Worm (Caenorhabditis elegans) whole organism, L3 larva: ENCODE measurements around the gene srh-222.
A peak's percentile ranks its signal among the peaks of the same experiment; 100 is the strongest.

Experiments
- R02D3.7 ChIP-seq: fragments of 150-350 bp; optimal IDR thresholded peaks from 2 replicates; lab custom pipeline; 2014; ENCODE audit warnings: missing biosample characterization, missing genetic modification characterization
- aly-2 ChIP-seq: fragments of 150-350 bp; optimal IDR thresholded peaks from 2 replicates; lab custom pipeline; 2014; ENCODE audit warnings: missing biosample characterization, missing genetic modification characterization
- ceh-82 ChIP-seq: fragments of 150-350 bp; optimal IDR thresholded peaks from 2 replicates; lab custom pipeline; 2014; ENCODE audit warnings: missing biosample characterization, missing genetic modification characterization
- daf-12 ChIP-seq: fragments of 150-350 bp; optimal IDR thresholded peaks from 2 replicates; lab custom pipeline; 2014; ENCODE audit warnings: missing biosample characterization, missing genetic modification reagents, missing genetic modification characterization
- egl-27 ChIP-seq: sonication (generic microtip); optimal IDR thresholded peaks from 4 replicates; lab custom pipeline; 2017; ENCODE audit warnings: missing biosample characterization, missing genetic modification reagents, missing genetic modification characterization
- egl-5 ChIP-seq: fragments of 150-350 bp; optimal IDR thresholded peaks from 2 replicates; lab custom pipeline; 2017; ENCODE audit warnings: missing biosample characterization, missing genetic modification reagents, missing genetic modification characterization, inconsistent platforms
- elt-2 ChIP-seq: sonication (generic microtip); optimal IDR thresholded peaks from 2 replicates; lab custom pipeline; 2016; ENCODE audit warnings: missing genetic modification reagents, mild to moderate bottlenecking, missing genetic modification characterization, missing compliant biosample characterization
- eor-1 ChIP-seq, 2 experiments: fragments of 150-350 bp; optimal IDR thresholded peaks; 2 replicates each; lab custom pipeline; 2014 to 2018; ENCODE audit warnings: missing biosample characterization in 2 of 2, missing genetic modification characterization in 2 of 2
- fkh-2 ChIP-seq: fragments of 150-350 bp; optimal IDR thresholded peaks from 2 replicates; lab custom pipeline; 2014; ENCODE audit warnings: missing biosample characterization, missing genetic modification reagents, missing genetic modification characterization
- fos-1 ChIP-seq: fragments of 150-350 bp; optimal IDR thresholded peaks from 2 replicates; lab custom pipeline; 2014; ENCODE audit warnings: missing biosample characterization, missing genetic modification characterization
- hmg-11 ChIP-seq: sonication (generic microtip); optimal IDR thresholded peaks from 2 replicates; lab custom pipeline; 2016; ENCODE audit warnings: missing genetic modification characterization, missing compliant biosample characterization
- jun-1 ChIP-seq: fragments of 150-350 bp; optimal IDR thresholded peaks from 2 replicates; lab custom pipeline; 2014; ENCODE audit warnings: missing biosample characterization, missing genetic modification reagents, missing genetic modification characterization
- lin-39 ChIP-seq: fragments of 150-350 bp; optimal IDR thresholded peaks from 2 replicates; lab custom pipeline; 2018; ENCODE audit warnings: missing biosample characterization, missing genetic modification reagents, missing genetic modification characterization
- mdl-1 ChIP-seq: fragments of 150-350 bp; optimal IDR thresholded peaks from 2 replicates; lab custom pipeline; 2014; ENCODE audit warnings: missing biosample characterization, missing genetic modification characterization
- nhr-11 ChIP-seq: fragments of 150-350 bp; optimal IDR thresholded peaks from 2 replicates; lab custom pipeline; 2014; ENCODE audit warnings: missing biosample characterization, missing genetic modification characterization
- nhr-12 ChIP-seq: fragments of 150-350 bp; optimal IDR thresholded peaks from 2 replicates; lab custom pipeline; 2014; ENCODE audit warnings: missing biosample characterization, missing genetic modification characterization
- nhr-237 ChIP-seq: fragments of 150-350 bp; optimal IDR thresholded peaks from 2 replicates; lab custom pipeline; 2014; ENCODE audit warnings: missing biosample characterization, missing genetic modification characterization
- nhr-25 ChIP-seq: sonication (generic microtip); optimal IDR thresholded peaks from 2 replicates; lab custom pipeline; 2017; ENCODE audit warnings: missing biosample characterization, missing genetic modification characterization
- nhr-28 ChIP-seq: fragments of 150-350 bp; optimal IDR thresholded peaks from 2 replicates; lab custom pipeline; 2014; ENCODE audit warnings: missing biosample characterization, missing genetic modification characterization
- nhr-43 ChIP-seq: sonication (generic microtip); optimal IDR thresholded peaks from 2 replicates; lab custom pipeline; 2016; ENCODE audit warnings: mild to moderate bottlenecking, missing genetic modification characterization, missing compliant biosample characterization; ENCODE audit not compliant: poor library complexity, severe bottlenecking
- nhr-67 ChIP-seq: fragments of 150-350 bp; optimal IDR thresholded peaks from 2 replicates; lab custom pipeline; 2014; ENCODE audit warnings: missing biosample characterization, missing genetic modification characterization
- pha-4 ChIP-seq: fragments of 150-350 bp; optimal IDR thresholded peaks from 2 replicates; lab custom pipeline; 2014; ENCODE audit warnings: missing biosample characterization, missing genetic modification reagents, missing genetic modification characterization
- pqm-1 ChIP-seq: fragments of 150-350 bp; optimal IDR thresholded peaks from 2 replicates; lab custom pipeline; 2017; ENCODE audit warnings: missing biosample characterization, missing genetic modification characterization, inconsistent platforms
- sea-2 ChIP-seq: fragments of 150-350 bp; sonication (generic microtip); optimal IDR thresholded peaks from 4 replicates; lab custom pipeline; 2014; ENCODE audit warnings: missing biosample characterization, missing genetic modification reagents, missing genetic modification characterization
- snpc-4 ChIP-seq: fragments of 150-350 bp; optimal IDR thresholded peaks from 2 replicates; lab custom pipeline; 2014; ENCODE audit warnings: missing biosample characterization, missing genetic modification characterization
- tbx-2 ChIP-seq: sonication (generic microtip); optimal IDR thresholded peaks from 2 replicates; lab custom pipeline; 2016; ENCODE audit warnings: mild to moderate bottlenecking, missing genetic modification characterization, missing compliant biosample characterization
- unc-39 ChIP-seq: sonication (generic microtip); optimal IDR thresholded peaks from 4 replicates; lab custom pipeline; 2017; ENCODE audit warnings: missing biosample characterization, missing genetic modification characterization
- unc-62 ChIP-seq: fragments of 150-350 bp; sonication (generic microtip); optimal IDR thresholded peaks from 4 replicates; lab custom pipeline; 2014; ENCODE audit warnings: missing biosample characterization, missing genetic modification reagents, missing genetic modification characterization
- zag-1 ChIP-seq: fragments of 150-350 bp; optimal IDR thresholded peaks from 2 replicates; lab custom pipeline; 2014; ENCODE audit warnings: missing biosample characterization, missing genetic modification characterization
- ztf-11 ChIP-seq: fragments of 150-350 bp; optimal IDR thresholded peaks from 2 replicates; lab custom pipeline; 2014; ENCODE audit warnings: missing biosample characterization, missing genetic modification characterization

The srh-222 gene

ce11 chrIV:3973049-3973448 lies 6.6 kb upstream of the srh-222 start, which contains the start of gene clec-79:
Gene clec-79 (plus strand): TSS chrIV:3973349.
- TF ChIP-seq unc-62 (no peak), jun-1 (no peak), tbx-2 (tag; lab: Kevin White, UChicago) (no peak), nhr-25 (tag; lab: Kevin White, UChicago) (no peak), unc-39 (no peak), nhr-43 (tag; lab: Kevin White, UChicago) (no peak), hmg-11 (no peak), pha-4 (tag; lab: Kevin White, UChicago) (no peak), aly-2 (tag; lab: Kevin White, UChicago) (no peak), ceh-82 (tag; lab: Kevin White, UChicago) (no peak), fos-1 (tag; lab: Kevin White, UChicago) (no peak), zag-1 (tag; lab: Kevin White, UChicago) (no peak), fkh-2 (tag; lab: Kevin White, UChicago) (no peak), daf-12 (tag; lab: Kevin White, UChicago) (no peak), R02D3.7 (tag; lab: Kevin White, UChicago) (no peak), eor-1 (tag; optimal IDR thresholded peaks at IDR 0.05; lab: Kevin White, UChicago) (no peak), nhr-67 (tag; lab: Kevin White, UChicago) (no peak), mdl-1 (tag; lab: Kevin White, UChicago) (no peak)

ce11 chrIV:3977965-3978523 lies 1.6 kb upstream of the srh-222 start, which contains the start of gene srh-220:
Gene srh-220 (minus strand): TSS chrIV:3978015.
- TF ChIP-seq nhr-11 (tag; lab: Kevin White, UChicago) (no peak), ztf-11 (tag; lab: Kevin White, UChicago) (no peak), nhr-43 (tag; lab: Kevin White, UChicago) (no peak), egl-5 (tag; lab: Kevin White, UChicago) (no peak), tbx-2 (tag; lab: Kevin White, UChicago) (no peak), nhr-67 (tag; lab: Kevin White, UChicago) (no peak)

ce11 chrIV:3981601-3982000 lies 2.0 kb downstream of the srh-222 start, which contains the start of gene srh-223:
Gene srh-223 (plus strand): TSS chrIV:3981901.
- TF ChIP-seq sea-2 (GFP tag; lab: Kevin White, UChicago) (no peak), lin-39 (tag; lab: Kevin White, UChicago) (no peak), elt-2 (tag; lab: Kevin White, UChicago) (no peak), nhr-12 (no peak), ztf-11 (tag; lab: Kevin White, UChicago) (no peak), pqm-1 (tag; lab: Kevin White, UChicago) (no peak), jun-1 (no peak), egl-5 (tag; lab: Kevin White, UChicago) (no peak), fkh-2 (tag; lab: Kevin White, UChicago) (no peak), nhr-11 (tag; lab: Kevin White, UChicago) (no peak), nhr-67 (tag; lab: Kevin White, UChicago) (no peak), nhr-25 (tag; lab: Kevin White, UChicago) (no peak), egl-27 (tag; lab: Kevin White, UChicago) (no peak), aly-2 (tag; lab: Kevin White, UChicago) (no peak)

ce11 chrIV:3988132-3988531 lies 8.5 kb downstream of the srh-222 start:
- TF ChIP-seq egl-27 (tag; lab: Kevin White, UChicago) (no peak), pqm-1 (tag; lab: Kevin White, UChicago) (no peak)
- TF ChIP-seq, all 47 proteins: peak for 0

ce11 chrIV:3988638-3989152 lies 9.1 kb downstream of the srh-222 start, which contains the start of gene clec-78:
Gene clec-78 (plus strand): TSS chrIV:3989102.
- TF ChIP-seq fkh-2 (tag; lab: Kevin White, UChicago) (no peak), jun-1 (peak; percentile 99), nhr-28 (tag; lab: Kevin White, UChicago) (no peak), snpc-4 (tag; lab: Kevin White, UChicago) (no peak), pqm-1 (tag; lab: Kevin White, UChicago) (peak; percentile 98), elt-2 (tag; lab: Kevin White, UChicago) (peak; percentile 100), fos-1 (tag; lab: Kevin White, UChicago) (peak; percentile 60), pha-4 (tag; lab: Kevin White, UChicago) (peak; percentile 55), R02D3.7 (tag; lab: Kevin White, UChicago) (no peak), nhr-237 (tag; lab: Kevin White, UChicago) (no peak)
